Worm (Caenorhabditis elegans) whole organism, L4/young adult: Measurements from ENCODE around the gene rpt-6.

Experiments used
- dao-5 ChIP-seq: sonication (generic microtip); optimal IDR thresholded peaks from 2 replicates; lab custom pipeline; 2016; ENCODE audit warnings: missing genotype, missing genetic modification characterization, moderate library complexity, missing compliant biosample characterization
- him-1 ChIP-seq: sonication (generic microtip); optimal IDR thresholded peaks from 2 replicates; lab custom pipeline; 2016; ENCODE audit warnings: missing genotype, missing genetic modification reagents, missing genetic modification characterization, missing compliant biosample characterization

ce11 chrIII:12331300-12331699 is 39.0 kb upstream of the rpt-6 start:
- TF ChIP-seq him-1 (tag; lab: Kevin White, UChicago), result no peak
- TF ChIP-seq dao-5 (tag; lab: Kevin White, UChicago), result no peak
